Worm (Caenorhabditis elegans): ENCODE results near the gene emb-27.

emb-27 gene

DNA sequence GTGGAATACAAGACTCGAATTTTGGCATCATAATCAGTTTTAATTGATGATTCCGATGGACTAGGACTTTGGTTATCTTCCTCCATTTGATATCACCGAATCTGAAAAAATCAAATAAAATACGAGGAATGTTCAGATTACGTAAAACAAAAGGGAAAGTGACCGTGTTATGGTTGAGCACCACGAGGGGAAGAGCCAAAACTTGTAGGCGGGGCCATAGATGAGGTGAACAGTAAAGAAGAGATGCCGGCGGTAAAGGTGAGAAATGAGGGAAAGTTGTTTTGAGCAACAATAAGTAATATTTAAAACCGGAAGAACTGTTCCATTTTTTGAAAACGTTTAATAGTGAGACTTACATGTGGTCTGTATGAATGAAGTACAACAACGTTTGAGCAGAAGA, 12.0 kb downstream of the emb-27 start, which contains the start of gene F10B5.3:
Gene F10B5.3, minus strand, starts transcription at position 101 of the 400 bp plus-strand sequence.
- TF ChIP-seq jun-1 (tag; optimal IDR thresholded peaks at IDR 0.05) (no peak), vab-15 (tag; optimal IDR thresholded peaks at IDR 0.05) (no peak), unc-130 (tag; optimal IDR thresholded peaks at IDR 0.05) (no peak), zag-1 (tag; optimal IDR thresholded peaks at IDR 0.05) (no peak), hlh-4 (tag; optimal IDR thresholded peaks at IDR 0.05) (no peak), grh-1 (GFP tag; IDR thresholded peaks at IDR 0.05) (no peak), nhr-77 (tag; optimal IDR thresholded peaks at IDR 0.05) (no peak), snpc-4 (tag; optimal IDR thresholded peaks at IDR 0.05) (no peak), blmp-1 (tag; optimal IDR thresholded peaks at IDR 0.05) (no peak), fkh-10 (GFP tag; optimal IDR thresholded peaks at IDR 0.05) (no peak), nhr-237 (tag; optimal IDR thresholded peaks at IDR 0.05) (no peak), pag-3 (tag; optimal IDR thresholded peaks at IDR 0.05; ENCODE audit: borderline replicate concordance, insufficient read depth) (no peak), rnt-1 (tag; optimal IDR thresholded peaks at IDR 0.05) (no peak), C04F5.9 (tag; optimal IDR thresholded peaks at IDR 0.05) (no peak), lir-3 (tag; optimal IDR thresholded peaks at IDR 0.05; ENCODE audit: poor library complexity) (no peak), ceh-90 (tag; optimal IDR thresholded peaks at IDR 0.05) (no peak), tlp-1 (tag; optimal IDR thresholded peaks at IDR 0.05) (no peak)

DNA sequence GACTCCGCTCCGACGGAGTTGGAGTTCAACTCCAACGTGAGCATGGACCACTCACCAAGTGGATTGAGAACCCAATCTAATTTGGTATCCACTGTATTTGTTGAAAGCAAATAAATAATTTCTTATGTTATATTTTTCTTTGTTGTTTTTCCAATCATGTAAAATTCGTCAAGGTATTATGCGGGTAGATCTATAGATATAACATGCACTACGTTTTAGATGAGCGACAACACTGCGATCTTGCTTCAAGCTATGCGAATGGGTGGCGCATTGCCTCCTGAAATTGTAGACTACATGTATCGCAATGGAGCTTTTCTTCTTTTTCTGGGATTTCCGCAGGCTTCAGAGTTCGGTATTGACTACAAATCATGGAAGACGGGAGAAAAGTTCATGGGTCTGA, 17.4 kb downstream of the emb-27 start, which contains the start of gene F10B5.2:
Gene F10B5.2, plus strand, starts transcription at position 220 of the 400 bp plus-strand sequence.
- no peak for TF ChIP-seq efl-1 (optimal IDR thresholded peaks at IDR 0.05)
- TF ChIP-seq efl-1 (GFP tag; optimal IDR thresholded peaks at IDR 0.05 in 1 of 2), result peak in 1 of 2 experiments; percentile 75
- TF ChIP-seq lsy-2 (tag; optimal IDR thresholded peaks at IDR 0.05), result peak in 1 of 2 experiments; percentile 43
- no peak for TF ChIP-seq pag-3 (tag; optimal IDR thresholded peaks at IDR 0.05; ENCODE audit: borderline replicate concordance, insufficient read depth)

DNA sequence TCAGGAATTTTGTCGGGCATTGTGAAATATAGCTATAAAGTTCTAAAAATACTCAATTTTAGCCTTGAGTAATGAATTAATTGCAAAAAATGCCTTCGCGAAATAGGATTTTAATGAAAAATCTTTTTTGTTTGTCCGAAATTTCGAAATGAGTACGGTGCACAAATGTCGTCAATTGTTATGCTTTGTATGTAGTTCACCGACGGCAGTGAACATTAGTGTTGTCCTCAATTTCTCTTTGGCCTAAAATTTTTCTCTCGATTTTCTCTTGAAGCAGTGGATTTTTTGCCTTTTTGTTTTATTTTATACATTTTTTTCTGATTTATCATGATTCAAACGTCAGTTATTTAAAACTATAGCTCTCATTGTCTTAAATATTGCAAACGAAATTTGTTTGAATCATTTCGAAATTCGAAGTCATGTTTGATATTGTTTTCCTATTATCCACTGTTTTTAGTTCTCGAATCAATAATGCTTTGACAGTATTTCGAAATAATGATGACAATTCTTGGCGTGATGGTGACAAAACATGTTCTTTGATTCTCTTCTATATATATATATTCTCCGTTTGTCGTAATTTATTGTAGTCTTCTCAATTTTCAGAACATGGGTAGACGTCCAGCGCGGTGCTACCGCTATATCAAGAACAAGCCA, 18.6 kb downstream of the emb-27 start, which contains the start of the genes ints-11 and rpl-10:
Gene ints-11, minus strand, starts transcription at position 201 of the 654 bp plus-strand sequence.
Gene rpl-10, plus strand, starts transcription at position 604 of the 654 bp plus-strand sequence.
- TF ChIP-seq nhr-90 (tag; optimal IDR thresholded peaks at IDR 0.05; ENCODE audit: poor library complexity), result no peak
- TF ChIP-seq dpl-1 (GFP tag; optimal IDR thresholded peaks at IDR 0.05), result peak; percentile 51 to 74 (median 71)
- peak; percentile 65 for TF ChIP-seq nhr-71 (tag; optimal IDR thresholded peaks at IDR 0.05)
- TF ChIP-seq F16B12.6 (tag; optimal IDR thresholded peaks at IDR 0.05), result peak; percentile 83
- TF ChIP-seq unc-130 (tag; optimal IDR thresholded peaks at IDR 0.05), result peak; percentile 58
- peak; percentile 48 for TF ChIP-seq xbp-1 (tag; optimal IDR thresholded peaks at IDR 0.05)
- peak; percentile 66 for TF ChIP-seq blmp-1 (tag; optimal IDR thresholded peaks at IDR 0.05)
- peak; percentile 41 for TF ChIP-seq C04F5.9 (tag; optimal IDR thresholded peaks at IDR 0.05)
- TF ChIP-seq aly-2 (tag; optimal IDR thresholded peaks at IDR 0.05), result no peak
- peak in 1 of 2 experiments; percentile 29 for TF ChIP-seq mdl-1 (tag; optimal IDR thresholded peaks at IDR 0.05)
- peak; percentile 72 for TF ChIP-seq nhr-85 (tag)
- TF ChIP-seq fkh-8 (tag; optimal IDR thresholded peaks at IDR 0.05), result no peak
- TF ChIP-seq skn-1 (tag; optimal IDR thresholded peaks at IDR 0.05), result peak; percentile 56
- peak; percentile 89 to 98 for TF ChIP-seq lsy-2 (tag; optimal IDR thresholded peaks at IDR 0.05)
- peak; percentile 73 for TF ChIP-seq snu-23 (GFP tag; optimal IDR thresholded peaks at IDR 0.05)
- no peak for TF ChIP-seq nhr-12 (tag; optimal IDR thresholded peaks at IDR 0.05)
- no peak for TF ChIP-seq irx-1 (tag; optimal IDR thresholded peaks at IDR 0.05)
- peak; percentile 79 to 83 for TF ChIP-seq lin-35 (GFP tag; optimal IDR thresholded peaks at IDR 0.05)
- peak; percentile 27 for TF ChIP-seq nhr-20 (tag; optimal IDR thresholded peaks at IDR 0.05)
- peak; percentile 59 for TF ChIP-seq C16A3.4 (tag; optimal IDR thresholded peaks at IDR 0.05)
- no peak for TF ChIP-seq hlh-17 (GFP tag; optimal IDR thresholded peaks at IDR 0.05; ENCODE audit: borderline replicate concordance)
- peak in 2 of 3 experiments; percentile 28 to 63 for TF ChIP-seq ceh-82 (tag; optimal IDR thresholded peaks at IDR 0.05)
- peak; percentile 43 for TF ChIP-seq lin-15B (tag; optimal IDR thresholded peaks at IDR 0.05)
- TF ChIP-seq mep-1 (tag; optimal IDR thresholded peaks at IDR 0.05), result peak; percentile 72
- peak; percentile 19 for TF ChIP-seq tbx-2 (tag; optimal IDR thresholded peaks at IDR 0.05)
- TF ChIP-seq lin-13 (GFP tag; optimal IDR thresholded peaks at IDR 0.05), result peak; percentile 12
- no peak for TF ChIP-seq grh-1 (GFP tag; IDR thresholded peaks at IDR 0.05)
- TF ChIP-seq nhr-47 (tag; optimal IDR thresholded peaks at IDR 0.05), result peak; percentile 41
- TF ChIP-seq efl-1 (optimal IDR thresholded peaks at IDR 0.05), result peak; percentile 67 to 74
- TF ChIP-seq efl-1 (GFP tag; optimal IDR thresholded peaks at IDR 0.05 in 1 of 2), result peak; percentile 70 to 90
- TF ChIP-seq rnt-1 (tag; optimal IDR thresholded peaks at IDR 0.05), result peak; percentile 44
- peak; percentile 29 for TF ChIP-seq swsn-7 (tag; optimal IDR thresholded peaks at IDR 0.05)
- no peak for TF ChIP-seq ets-5 (GFP tag; IDR thresholded peaks at IDR 0.05)
- TF ChIP-seq isw-1 (GFP tag; IDR thresholded peaks at IDR 0.05), result peak; percentile 31
- 0 out of 2 replicates have a peak, but pooled peaks have one; percentile 23 for TF ChIP-seq nhr-19 (GFP tag; conservative IDR thresholded peaks at IDR 0.05)

Measured in whole organism, L1 larva.